Worm (Caenorhabditis elegans) whole organism, L3 larva: ENCODE results near the gene F32D8.13.
A peak's percentile ranks its signal among the peaks of the same experiment; 100 is the strongest.

Source experiments
- R02D3.7 ChIP-seq: fragments of 150-350 bp; optimal IDR thresholded peaks from 2 replicates; lab custom pipeline; 2014; ENCODE audit warnings: missing biosample characterization, missing genetic modification characterization
- ZK546.5 ChIP-seq: sonication (generic microtip); optimal IDR thresholded peaks from 2 replicates; lab custom pipeline; 2017; ENCODE audit warnings: missing biosample characterization, missing genetic modification characterization
- aly-2 ChIP-seq: fragments of 150-350 bp; optimal IDR thresholded peaks from 2 replicates; lab custom pipeline; 2014; ENCODE audit warnings: missing biosample characterization, missing genetic modification characterization
- ama-1 ChIP-seq: fragments of 150-350 bp; optimal IDR thresholded peaks from 2 replicates; lab custom pipeline; 2018
- ceh-16 ChIP-seq: sonication (generic microtip); optimal IDR thresholded peaks from 2 replicates; lab custom pipeline; 2017; ENCODE audit warnings: missing biosample characterization, missing genetic modification characterization
- ceh-28 ChIP-seq: fragments of 150-350 bp; optimal IDR thresholded peaks from 2 replicates; lab custom pipeline; 2014; ENCODE audit warnings: missing biosample characterization, missing genetic modification reagents, missing genetic modification characterization
- ceh-82 ChIP-seq: fragments of 150-350 bp; optimal IDR thresholded peaks from 2 replicates; lab custom pipeline; 2014; ENCODE audit warnings: missing biosample characterization, missing genetic modification characterization
- ceh-9 ChIP-seq: sonication (generic microtip); optimal IDR thresholded peaks from 2 replicates; lab custom pipeline; 2018; ENCODE audit warnings: missing biosample characterization, missing genetic modification characterization
- daf-12 ChIP-seq: fragments of 150-350 bp; optimal IDR thresholded peaks from 2 replicates; lab custom pipeline; 2014; ENCODE audit warnings: missing biosample characterization, missing genetic modification reagents, missing genetic modification characterization
- egl-27 ChIP-seq: sonication (generic microtip); optimal IDR thresholded peaks from 4 replicates; lab custom pipeline; 2017; ENCODE audit warnings: missing biosample characterization, missing genetic modification reagents, missing genetic modification characterization
- egl-5 ChIP-seq: fragments of 150-350 bp; optimal IDR thresholded peaks from 2 replicates; lab custom pipeline; 2017; ENCODE audit warnings: missing biosample characterization, missing genetic modification reagents, missing genetic modification characterization, inconsistent platforms
- elt-1 ChIP-seq: fragments of 150-350 bp; optimal IDR thresholded peaks from 2 replicates; lab custom pipeline; 2014; ENCODE audit warnings: missing biosample characterization, missing genetic modification characterization
- elt-2 ChIP-seq: sonication (generic microtip); optimal IDR thresholded peaks from 2 replicates; lab custom pipeline; 2016; ENCODE audit warnings: missing genetic modification reagents, mild to moderate bottlenecking, missing genetic modification characterization, missing compliant biosample characterization
- elt-3 ChIP-seq, 3 experiments: fragments of 150-350 bp in 1 of 3; sonication (generic microtip) in 2 of 3; optimal IDR thresholded peaks; 2 replicates in 2 of 3; 4 replicates in 1 of 3; lab custom pipeline; 2014 to 2017; ENCODE audit warnings: missing biosample characterization in 3 of 3, missing genetic modification characterization in 3 of 3
- eor-1 ChIP-seq, 2 experiments: fragments of 150-350 bp; optimal IDR thresholded peaks; 2 replicates each; lab custom pipeline; 2014 to 2018; ENCODE audit warnings: missing biosample characterization in 2 of 2, missing genetic modification characterization in 2 of 2
- fkh-10 ChIP-seq: sonication (generic microtip); optimal IDR thresholded peaks from 2 replicates; lab custom pipeline; 2017; ENCODE audit warnings: missing biosample characterization, missing genetic modification reagents, missing genetic modification characterization
- fkh-2 ChIP-seq: fragments of 150-350 bp; optimal IDR thresholded peaks from 2 replicates; lab custom pipeline; 2014; ENCODE audit warnings: missing biosample characterization, missing genetic modification reagents, missing genetic modification characterization
- fos-1 ChIP-seq: fragments of 150-350 bp; optimal IDR thresholded peaks from 2 replicates; lab custom pipeline; 2014; ENCODE audit warnings: missing biosample characterization, missing genetic modification characterization
- hmg-11 ChIP-seq: sonication (generic microtip); optimal IDR thresholded peaks from 2 replicates; lab custom pipeline; 2016; ENCODE audit warnings: missing genetic modification characterization, missing compliant biosample characterization
- jun-1 ChIP-seq: fragments of 150-350 bp; optimal IDR thresholded peaks from 2 replicates; lab custom pipeline; 2014; ENCODE audit warnings: missing biosample characterization, missing genetic modification reagents, missing genetic modification characterization
- lin-15B ChIP-seq: fragments of 150-350 bp; optimal IDR thresholded peaks from 2 replicates; lab custom pipeline; 2014; ENCODE audit warnings: missing biosample characterization, missing genetic modification characterization
- lsy-12 ChIP-seq: sonication (generic microtip); optimal IDR thresholded peaks from 2 replicates; lab custom pipeline; 2016; ENCODE audit warnings: mild to moderate bottlenecking, missing genetic modification characterization, missing compliant biosample characterization
- mml-1 ChIP-seq: fragments of 150-350 bp; sonication (generic microtip); optimal IDR thresholded peaks from 3 replicates; lab custom pipeline; 2014; ENCODE audit warnings: missing biosample characterization, missing genetic modification characterization
- nfya-1 ChIP-seq: sonication (generic microtip); optimal IDR thresholded peaks from 2 replicates; lab custom pipeline; 2017; ENCODE audit warnings: missing genetic modification characterization, mild to moderate bottlenecking, missing compliant biosample characterization, antibody characterized with exemption, moderate library complexity; ENCODE audit not compliant: insufficient read depth
- nhr-11 ChIP-seq: fragments of 150-350 bp; optimal IDR thresholded peaks from 2 replicates; lab custom pipeline; 2014; ENCODE audit warnings: missing biosample characterization, missing genetic modification characterization
- nhr-12 ChIP-seq: fragments of 150-350 bp; optimal IDR thresholded peaks from 2 replicates; lab custom pipeline; 2014; ENCODE audit warnings: missing biosample characterization, missing genetic modification characterization
- nhr-23 ChIP-seq: fragments of 150-350 bp; optimal IDR thresholded peaks from 2 replicates; lab custom pipeline; 2014; ENCODE audit warnings: missing biosample characterization, missing genetic modification reagents, missing genetic modification characterization
- nhr-237 ChIP-seq: fragments of 150-350 bp; optimal IDR thresholded peaks from 2 replicates; lab custom pipeline; 2014; ENCODE audit warnings: missing biosample characterization, missing genetic modification characterization
- nhr-25 ChIP-seq: sonication (generic microtip); optimal IDR thresholded peaks from 2 replicates; lab custom pipeline; 2017; ENCODE audit warnings: missing biosample characterization, missing genetic modification characterization
- nhr-28 ChIP-seq: fragments of 150-350 bp; optimal IDR thresholded peaks from 2 replicates; lab custom pipeline; 2014; ENCODE audit warnings: missing biosample characterization, missing genetic modification characterization
- nhr-43 ChIP-seq: sonication (generic microtip); optimal IDR thresholded peaks from 2 replicates; lab custom pipeline; 2016; ENCODE audit warnings: mild to moderate bottlenecking, missing genetic modification characterization, missing compliant biosample characterization; ENCODE audit not compliant: poor library complexity, severe bottlenecking
- nhr-67 ChIP-seq: fragments of 150-350 bp; optimal IDR thresholded peaks from 2 replicates; lab custom pipeline; 2014; ENCODE audit warnings: missing biosample characterization, missing genetic modification characterization
- nhr-77 ChIP-seq: fragments of 150-350 bp; optimal IDR thresholded peaks from 2 replicates; lab custom pipeline; 2014; ENCODE audit warnings: missing biosample characterization, missing genetic modification characterization
- pha-4 ChIP-seq: fragments of 150-350 bp; optimal IDR thresholded peaks from 2 replicates; lab custom pipeline; 2014; ENCODE audit warnings: missing biosample characterization, missing genetic modification reagents, missing genetic modification characterization
- pqm-1 ChIP-seq: fragments of 150-350 bp; optimal IDR thresholded peaks from 2 replicates; lab custom pipeline; 2017; ENCODE audit warnings: missing biosample characterization, missing genetic modification characterization, inconsistent platforms
- sea-2 ChIP-seq: fragments of 150-350 bp; sonication (generic microtip); optimal IDR thresholded peaks from 4 replicates; lab custom pipeline; 2014; ENCODE audit warnings: missing biosample characterization, missing genetic modification reagents, missing genetic modification characterization
- skn-1 ChIP-seq: fragments of 150-350 bp; optimal IDR thresholded peaks from 2 replicates; lab custom pipeline; 2014; ENCODE audit warnings: missing biosample characterization, missing genetic modification characterization
- snpc-4 ChIP-seq: fragments of 150-350 bp; optimal IDR thresholded peaks from 2 replicates; lab custom pipeline; 2014; ENCODE audit warnings: missing biosample characterization, missing genetic modification characterization
- tbx-2 ChIP-seq: sonication (generic microtip); optimal IDR thresholded peaks from 2 replicates; lab custom pipeline; 2016; ENCODE audit warnings: mild to moderate bottlenecking, missing genetic modification characterization, missing compliant biosample characterization
- unc-39 ChIP-seq: sonication (generic microtip); optimal IDR thresholded peaks from 4 replicates; lab custom pipeline; 2017; ENCODE audit warnings: missing biosample characterization, missing genetic modification characterization
- zag-1 ChIP-seq: fragments of 150-350 bp; optimal IDR thresholded peaks from 2 replicates; lab custom pipeline; 2014; ENCODE audit warnings: missing biosample characterization, missing genetic modification characterization
- ztf-4 ChIP-seq: fragments of 150-350 bp; optimal IDR thresholded peaks from 2 replicates; lab custom pipeline; 2014; ENCODE audit warnings: missing biosample characterization, missing genetic modification characterization

The F32D8.13 gene

ce11 chrV:10902682-10903081 is 6.3 kb upstream of the F32D8.13 start, which contains the start of gene F32D8.8:
TSS of gene F32D8.8 (minus strand) at chrV:10902782.
- TF ChIP-seq R02D3.7 (no peak), nhr-77 (tag; lab: Kevin White, UChicago) (no peak), unc-39 (tag; lab: Kevin White, UChicago) (no peak), nhr-237 (tag; lab: Kevin White, UChicago) (no peak), fos-1 (tag; lab: Kevin White, UChicago) (no peak), fkh-2 (tag; lab: Kevin White, UChicago) (no peak), egl-27 (tag; lab: Kevin White, UChicago) (no peak), snpc-4 (tag; lab: Kevin White, UChicago) (no peak), zag-1 (no peak), ama-1 (lab: Kevin White, UChicago) (no peak), nfya-1 (tag; lab: Kevin White, UChicago) (no peak), nhr-11 (tag; lab: Kevin White, UChicago) (no peak), nhr-67 (tag; lab: Kevin White, UChicago) (no peak)

ce11 chrV:10901125-10901524 is 4.8 kb upstream of the F32D8.13 start, which contains the start of gene spp-16:
TSS of gene spp-16 (minus strand) at chrV:10901303.
- TF ChIP-seq elt-2 (tag; lab: Kevin White, UChicago) (peak; percentile 56), pqm-1 (tag; lab: Kevin White, UChicago) (peak; percentile 25), lsy-12 (tag; lab: Kevin White, UChicago) (no peak)

- TF ChIP-seq elt-1 (tag; lab: Kevin White, UChicago): peak; percentile 29
- TF ChIP-seq eor-1 (tag; optimal IDR thresholded peaks at IDR 0.05; lab: Kevin White, UChicago): no peak
- TF ChIP-seq unc-39 (tag; lab: Kevin White, UChicago): no peak
- TF ChIP-seq nhr-25 (tag; lab: Kevin White, UChicago): peak; percentile 54
Measured at ce11 chrV:10898629-10899028, 2.3 kb upstream of the F32D8.13 start.

- TF ChIP-seq nhr-23 (tag; lab: Kevin White, UChicago) (peak; percentile 1), hmg-11 (no peak), nfya-1 (tag; lab: Kevin White, UChicago) (no peak), R02D3.7 (no peak), pha-4 (tag; lab: Kevin White, UChicago) (no peak)
Measured at ce11 chrV:10898107-10898506, 1.8 kb upstream of the F32D8.13 start, which contains the start of gene F32D8.7. TSS of gene F32D8.7 (plus strand) at chrV:10898435.

ce11 chrV:10897172-10897571 is 829 bp upstream of the F32D8.13 start:
- peak; percentile 99 for TF ChIP-seq lsy-12 (tag; lab: Kevin White, UChicago)
- TF ChIP-seq hmg-11: peak; percentile 95
- no peak for TF ChIP-seq nhr-12 (tag; lab: Kevin White, UChicago)
- peak; percentile 67 to 96 (median 72) for TF ChIP-seq elt-3 (tag; optimal IDR thresholded peaks at IDR 0.05; lab: Kevin White, UChicago)
- peak; percentile 91 for TF ChIP-seq fkh-10
- TF ChIP-seq ama-1 (lab: Kevin White, UChicago): peak; percentile 91
- TF ChIP-seq elt-2 (tag; lab: Kevin White, UChicago): peak; percentile 93
- peak; percentile 92 for TF ChIP-seq pqm-1 (tag; lab: Kevin White, UChicago)
- TF ChIP-seq ceh-28 (tag; lab: Kevin White, UChicago): peak; percentile 95
- peak; percentile 95 for TF ChIP-seq skn-1
- peak; percentile 95 for TF ChIP-seq nhr-77 (tag; lab: Kevin White, UChicago)
- TF ChIP-seq nhr-43 (tag; lab: Kevin White, UChicago): peak; percentile 99
- TF ChIP-seq egl-5 (tag; lab: Kevin White, UChicago): peak; percentile 97
- peak; percentile 53 for TF ChIP-seq sea-2 (GFP tag; lab: Kevin White, UChicago)
- peak in 1 of 2 experiments; percentile 9 for TF ChIP-seq eor-1 (tag; optimal IDR thresholded peaks at IDR 0.05; lab: Kevin White, UChicago)
- TF ChIP-seq ZK546.5 (tag; lab: Kevin White, UChicago): peak; percentile 100
- TF ChIP-seq unc-39 (tag; lab: Kevin White, UChicago): no peak
- TF ChIP-seq lin-15B (tag; lab: Kevin White, UChicago): peak; percentile 99
- peak; percentile 85 for TF ChIP-seq fos-1 (tag; lab: Kevin White, UChicago)
- TF ChIP-seq ceh-16: peak; percentile 28
- TF ChIP-seq egl-27 (tag; lab: Kevin White, UChicago): peak; percentile 74
- TF ChIP-seq zag-1: peak; percentile 89
- TF ChIP-seq fkh-2 (tag; lab: Kevin White, UChicago): peak; percentile 59
- TF ChIP-seq snpc-4 (tag; lab: Kevin White, UChicago): peak; percentile 96
- TF ChIP-seq nhr-28 (tag; lab: Kevin White, UChicago): peak; percentile 81
- peak; percentile 11 for TF ChIP-seq ceh-9 (tag; lab: Kevin White, UChicago)
- no peak for TF ChIP-seq mml-1 (tag; lab: Kevin White, UChicago)
- TF ChIP-seq daf-12: peak; percentile 65
- peak; percentile 96 for TF ChIP-seq ceh-82
- TF ChIP-seq aly-2 (tag; lab: Kevin White, UChicago): peak; percentile 79
- TF ChIP-seq tbx-2: peak; percentile 96
- peak; percentile 100 for TF ChIP-seq nhr-23 (tag; lab: Kevin White, UChicago)
- peak; percentile 92 for TF ChIP-seq elt-1 (tag; lab: Kevin White, UChicago)
- TF ChIP-seq R02D3.7: peak; percentile 94
- peak; percentile 48 for TF ChIP-seq nhr-67 (tag; lab: Kevin White, UChicago)
- TF ChIP-seq jun-1 (tag; lab: Kevin White, UChicago): peak; percentile 97
- TF ChIP-seq ztf-4 (tag; lab: Kevin White, UChicago): peak; percentile 90
